Fruit fly (Drosophila melanogaster): ENCODE results near the gene CG12535.
A peak's percentile ranks its signal among the peaks of the same experiment; 100 is the strongest.

Gene CG12535

dm6 chrX:3482119-3483014 lies 33.6 kb upstream of the CG12535 start, which contains the start of the genes CG10804 and CG10802 (continued):
- TF ChIP-seq CG15696 (tag; optimal IDR thresholded peaks at IDR 0.05) = peak; percentile 55
- peak; percentile 81 for TF ChIP-seq CG33213 (GFP tag; optimal IDR thresholded peaks at IDR 0.05)
- TF ChIP-seq CoRest (tag; optimal IDR thresholded peaks at IDR 0.05) = peak; percentile 85
- TF ChIP-seq klu (GFP tag; IDR thresholded peaks at IDR 0.05) = peak; percentile 82
- peak; percentile 62 for TF ChIP-seq CG12744 (GFP tag; optimal IDR thresholded peaks at IDR 0.05)
- TF ChIP-seq ro (GFP tag; IDR thresholded peaks at IDR 0.05) = peak; percentile 58
- TF ChIP-seq B-H2 (GFP tag; optimal IDR thresholded peaks at IDR 0.05) = peak; percentile 36
- no peak for TF ChIP-seq corto (GFP tag; optimal IDR thresholded peaks at IDR 0.05)
- no peak for TF ChIP-seq grn (GFP tag; optimal IDR thresholded peaks at IDR 0.05)
- TF ChIP-seq Kr (GFP tag; optimal IDR thresholded peaks at IDR 0.05) = no peak
- TF ChIP-seq Mes4 (GFP tag; optimal IDR thresholded peaks at IDR 0.05) = peak; percentile 66
- TF ChIP-seq CG14710 (tag; optimal IDR thresholded peaks at IDR 0.05) = peak; percentile 73
- TF ChIP-seq CG16813 (GFP tag; IDR thresholded peaks at IDR 0.05; ENCODE audit: partially characterized antibody) = peak; percentile 77
- 0 out of 2 replicates have a peak, but pooled peaks have one; percentile 18 for TF ChIP-seq crol (GFP tag; IDR thresholded peaks at IDR 0.05)
- peak; percentile 19 for TF ChIP-seq Hmx (GFP tag; optimal IDR thresholded peaks at IDR 0.05)
- TF ChIP-seq B-H1 (GFP tag; IDR thresholded peaks at IDR 0.05) = peak; percentile 79
- peak; percentile 28 for TF ChIP-seq Fer1 (GFP tag; optimal IDR thresholded peaks at IDR 0.05)
- peak; percentile 37 for TF ChIP-seq CG11723 (GFP tag; optimal IDR thresholded peaks at IDR 0.05)
- no peak for TF ChIP-seq CG13894 (tag; optimal IDR thresholded peaks at IDR 0.05)
- no peak for TF ChIP-seq trh (GFP tag; optimal IDR thresholded peaks at IDR 0.05)
- TF ChIP-seq CHES-1-like (GFP tag; optimal IDR thresholded peaks at IDR 0.05) = peak; percentile 74
- peak in 1 of 2 experiments; percentile 86 for TF ChIP-seq insv (GFP tag; optimal IDR thresholded peaks at IDR 0.05)
- TF ChIP-seq CG17802 (tag; optimal IDR thresholded peaks at IDR 0.05) = no peak
- TF ChIP-seq gce (GFP tag; IDR thresholded peaks at IDR 0.05) = peak; percentile 54; the same call in 1 of the 3 replicates
- peak; percentile 61; the same call in 1 of the 2 replicates for TF ChIP-seq GATAe (GFP tag; conservative IDR thresholded peaks at IDR 0.05)
- no peak for TF ChIP-seq CG4360 (GFP tag; IDR thresholded peaks at IDR 0.05)
- peak; percentile 67 for TF ChIP-seq pho (GFP tag; optimal IDR thresholded peaks at IDR 0.05)
- peak; percentile 69 for TF ChIP-seq CG15601 (tag; optimal IDR thresholded peaks at IDR 0.05)
- TF ChIP-seq trem (tag; optimal IDR thresholded peaks at IDR 0.05) = peak; percentile 59
- peak; percentile 86 for TF ChIP-seq E2f1 (GFP tag; IDR thresholded peaks at IDR 0.05)
- no peak for TF ChIP-seq hb (GFP tag; IDR thresholded peaks at IDR 0.05; ENCODE audit: partially characterized antibody)
- peak; percentile 70 for TF ChIP-seq seq (GFP tag; IDR thresholded peaks at IDR 0.05)
- TF ChIP-seq Meics (GFP tag; optimal IDR thresholded peaks at IDR 0.05) = peak; percentile 51
- TF ChIP-seq lilli (GFP tag; optimal IDR thresholded peaks at IDR 0.05) = peak; percentile 90
- no peak for TF ChIP-seq CG6791 (GFP tag; IDR thresholded peaks at IDR 0.05; ENCODE audit: partially characterized antibody)
- no peak for TF ChIP-seq NC2α (GFP tag; optimal IDR thresholded peaks at IDR 0.05)
- peak; percentile 43 for TF ChIP-seq Dp (GFP tag; optimal IDR thresholded peaks at IDR 0.05)
- TF ChIP-seq CG3995 (GFP tag; optimal IDR thresholded peaks at IDR 0.05) = peak; percentile 98
- peak; percentile 85 for TF ChIP-seq CG32532 (GFP tag; IDR thresholded peaks at IDR 0.05)
- TF ChIP-seq CG11093 (GFP tag; IDR thresholded peaks at IDR 0.05) = peak; percentile 80
- TF ChIP-seq Oli (tag; optimal IDR thresholded peaks at IDR 0.05) = peak; percentile 52
- peak; percentile 87 for TF ChIP-seq CG32772 (GFP tag; IDR thresholded peaks at IDR 0.05)
- TF ChIP-seq CG15073 (GFP tag; optimal IDR thresholded peaks at IDR 0.05) = peak; percentile 33
- TF ChIP-seq grau (tag; optimal IDR thresholded peaks at IDR 0.05) = peak; percentile 75
- TF ChIP-seq wek (GFP tag; optimal IDR thresholded peaks at IDR 0.05) = no peak
- peak; percentile 56 to 68 for TF ChIP-seq Hr51 (GFP tag; optimal IDR thresholded peaks at IDR 0.05)
- TF ChIP-seq oc (tag; optimal IDR thresholded peaks at IDR 0.05) = no peak
- no peak; the same call in 1 of the 2 replicates for TF ChIP-seq Awh (GFP tag; IDR thresholded peaks at IDR 0.05)
